Fruit fly (Drosophila melanogaster): ENCODE measurements around the gene CG32365.

CG32365 gene

DNA sequence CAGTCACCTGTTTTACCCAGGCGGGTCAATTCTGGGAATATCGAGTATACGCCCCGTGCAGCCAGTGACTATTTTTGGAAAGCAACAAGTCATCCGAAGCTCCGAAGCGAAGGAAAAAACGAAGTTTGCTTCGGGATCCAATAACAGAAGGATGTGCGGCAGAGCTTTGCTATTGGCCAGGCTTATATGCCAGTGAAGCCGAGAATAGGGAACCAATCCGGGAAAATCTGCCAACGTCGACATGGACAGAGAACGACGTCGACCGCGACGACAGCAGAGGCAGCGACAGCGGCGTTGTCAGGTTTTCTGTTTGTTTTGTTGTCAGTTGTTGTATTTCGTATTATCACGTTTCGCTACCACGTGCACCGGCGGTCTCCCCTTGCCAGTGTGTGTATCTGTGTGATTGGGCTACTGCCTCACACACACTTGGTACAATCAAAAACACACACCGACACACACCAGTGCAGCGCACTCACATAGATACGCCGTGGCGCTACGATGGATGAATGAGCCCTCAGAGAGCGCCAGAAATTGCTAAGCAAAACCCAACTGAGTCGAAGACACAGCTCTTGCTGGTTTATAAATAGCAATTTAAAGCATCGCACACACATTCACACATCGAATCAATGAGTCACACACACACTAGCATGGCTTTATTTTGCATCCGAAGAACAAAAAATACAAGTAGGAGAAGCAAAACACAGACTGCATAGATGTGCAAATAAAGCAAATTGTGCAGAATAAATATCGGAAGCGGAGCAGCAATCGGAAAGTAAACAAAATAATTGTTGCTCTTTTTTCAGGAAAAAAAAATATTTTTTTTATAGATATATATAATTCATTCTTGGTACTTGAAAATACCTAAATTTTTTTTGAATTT lies 33.7 kb upstream of the CG32365 start (continued):
- no peak for TF ChIP-seq tgo (GFP tag; IDR thresholded peaks at IDR 0.05)
- TF ChIP-seq CG13287 (GFP tag; IDR thresholded peaks at IDR 0.05; ENCODE audit: partially characterized antibody): 0 out of 2 replicates have a peak, but pooled peaks have one; percentile 26
- TF ChIP-seq HmgZ (tag; optimal IDR thresholded peaks at IDR 0.05): no peak
- peak; percentile 15; the same call in 1 of the 2 replicates for TF ChIP-seq CG14441 (GFP tag; IDR thresholded peaks at IDR 0.05)
- TF ChIP-seq fd3F (GFP tag; optimal IDR thresholded peaks at IDR 0.05): no peak
- no peak for TF ChIP-seq CG3726 (GFP tag; IDR thresholded peaks at IDR 0.05)
- TF ChIP-seq HmgD (GFP tag; optimal IDR thresholded peaks at IDR 0.05): no peak
- peak; percentile 83 for TF ChIP-seq cg (GFP tag; optimal IDR thresholded peaks at IDR 0.05)
- peak; percentile 48; the same call in 1 of the 3 replicates for TF ChIP-seq z (GFP tag; IDR thresholded peaks at IDR 0.05)
- TF ChIP-seq da (GFP tag; optimal IDR thresholded peaks at IDR 0.05): no peak
- TF ChIP-seq cwo (GFP tag; optimal IDR thresholded peaks at IDR 0.05): peak; percentile 98
- no peak for TF ChIP-seq CG12236 (GFP tag; optimal IDR thresholded peaks at IDR 0.05)
- no peak for TF ChIP-seq unc-4 (GFP tag; IDR thresholded peaks at IDR 0.05; ENCODE audit: partially characterized antibody)
- no peak for TF ChIP-seq CG42726 (GFP tag; IDR thresholded peaks at IDR 0.05; ENCODE audit: partially characterized antibody)
- no peak for TF ChIP-seq disco-r (GFP tag; optimal IDR thresholded peaks at IDR 0.05)
- no peak for TF ChIP-seq CkIIα-i1 (GFP tag; IDR thresholded peaks at IDR 0.05)
- TF ChIP-seq HLH54F (GFP tag; optimal IDR thresholded peaks at IDR 0.05): no peak
- no peak for TF ChIP-seq CG14667 (GFP tag; IDR thresholded peaks at IDR 0.05)
- no peak for TF ChIP-seq CG7839 (tag; optimal IDR thresholded peaks at IDR 0.05)
- no peak for TF ChIP-seq CG4360 (GFP tag; IDR thresholded peaks at IDR 0.05)
- TF ChIP-seq fu2 (GFP tag; optimal IDR thresholded peaks at IDR 0.05): no peak
- no peak for TF ChIP-seq ERR (GFP tag; optimal IDR thresholded peaks at IDR 0.05)
- no peak for TF ChIP-seq Max (GFP tag; optimal IDR thresholded peaks at IDR 0.05)
- TF ChIP-seq Nf-YB (GFP tag; optimal IDR thresholded peaks at IDR 0.05): peak; percentile 70
- TF ChIP-seq CG10431 (GFP tag; optimal IDR thresholded peaks at IDR 0.05): no peak
- TF ChIP-seq hbn (GFP tag; IDR thresholded peaks at IDR 0.05; ENCODE audit: partially characterized antibody): no peak
- no peak for TF ChIP-seq CG6689 (GFP tag; IDR thresholded peaks at IDR 0.05)
- TF ChIP-seq Hr39 (optimal IDR thresholded peaks at IDR 0.05): no peak
- TF ChIP-seq CG6175 (GFP tag; IDR thresholded peaks at IDR 0.05): no peak
- no peak for TF ChIP-seq CG18599 (GFP tag; optimal IDR thresholded peaks at IDR 0.05)
- no peak for TF ChIP-seq tx (GFP tag; optimal IDR thresholded peaks at IDR 0.05)
- TF ChIP-seq scrt (GFP tag; optimal IDR thresholded peaks at IDR 0.05): peak; percentile 76
- TF ChIP-seq CG8359 (GFP tag; optimal IDR thresholded peaks at IDR 0.05; ENCODE audit: borderline replicate concordance): no peak
- no peak for TF ChIP-seq CG10462 (GFP tag; optimal IDR thresholded peaks at IDR 0.05)
- no peak for TF ChIP-seq CG7745 (tag; optimal IDR thresholded peaks at IDR 0.05)
- no peak for TF ChIP-seq abd-A (tag; optimal IDR thresholded peaks at IDR 0.05)
- no peak for TF ChIP-seq CG1602 (GFP tag; optimal IDR thresholded peaks at IDR 0.05)
- TF ChIP-seq jing (GFP tag; optimal IDR thresholded peaks at IDR 0.05): no peak
- no peak for TF ChIP-seq jigr1 (GFP tag; IDR thresholded peaks at IDR 0.05)
- TF ChIP-seq CG17359 (tag; optimal IDR thresholded peaks at IDR 0.05): no peak
- TF ChIP-seq cad (GFP tag; optimal IDR thresholded peaks at IDR 0.05): no peak
- peak; percentile 20; the same call in 1 of the 2 replicates for TF ChIP-seq Atf6 (GFP tag; IDR thresholded peaks at IDR 0.05)
- TF ChIP-seq MBD-R2 (GFP tag; IDR thresholded peaks at IDR 0.05): no peak
- TF ChIP-seq Fer2 (tag; optimal IDR thresholded peaks at IDR 0.05): no peak
- no peak for TF ChIP-seq CG1024 (GFP tag; IDR thresholded peaks at IDR 0.05)
- no peak for TF ChIP-seq pnt (GFP tag; optimal IDR thresholded peaks at IDR 0.05)
- TF ChIP-seq CG14965 (GFP tag; optimal IDR thresholded peaks at IDR 0.05; ENCODE audit: borderline replicate concordance): no peak
- peak; percentile 47; the same call in 1 of the 2 replicates for TF ChIP-seq chm (GFP tag; IDR thresholded peaks at IDR 0.05)
- TF ChIP-seq CG4854 (GFP tag; optimal IDR thresholded peaks at IDR 0.05): no peak

All from whole organism, embryonic.